ENCODE assay signal across 6 worm cellular contexts in the genomic region with DNA sequence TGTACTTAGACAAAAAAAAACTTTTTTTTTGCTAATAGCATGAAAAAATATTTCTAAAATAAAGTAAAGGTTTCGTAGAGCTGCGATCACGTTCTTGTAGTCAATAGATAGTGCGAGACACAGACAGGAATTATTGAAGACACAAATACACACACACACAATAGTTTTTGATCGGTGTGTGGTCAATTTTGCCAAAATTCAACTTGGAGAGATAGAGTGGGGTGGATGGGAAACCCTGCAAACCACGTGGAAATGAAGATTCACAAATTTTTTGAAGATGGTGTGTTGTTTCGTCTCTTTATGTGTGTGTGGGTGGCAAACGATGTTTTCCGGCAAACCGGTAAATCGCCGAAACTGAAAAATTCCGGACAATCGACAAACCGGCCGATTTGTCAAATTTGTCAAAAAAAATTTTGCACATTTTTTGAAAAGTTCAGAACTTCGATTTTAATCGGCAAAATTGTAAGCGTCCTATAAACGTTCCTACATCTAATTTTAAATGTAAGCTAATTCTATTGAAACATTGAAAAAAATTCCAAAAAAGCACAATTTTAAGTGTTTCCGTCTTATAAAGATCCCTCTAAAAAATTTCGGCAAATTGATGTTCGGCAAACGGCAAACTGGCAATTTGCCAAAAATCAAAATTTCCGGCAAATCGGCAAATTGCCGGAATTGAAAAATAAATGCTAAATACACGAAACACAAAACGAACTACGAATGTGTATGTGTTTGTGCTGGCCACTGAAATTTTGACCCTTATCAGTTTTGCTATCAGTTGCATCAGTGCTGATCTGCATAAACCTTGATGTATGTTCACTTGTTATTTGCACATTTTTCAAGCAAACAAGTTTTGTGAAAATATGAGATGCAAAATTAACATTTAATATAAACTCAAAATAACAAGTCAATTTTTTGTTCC.
TF ChIP-seq lines count a peak whose summit lies in the region.

No protein-coding gene starts in this region.

TF ChIP-seq in whole organism, L1 larva, 84 proteins besides CTCF, POLR2A, EP300 and RAD21:
- peak; percentile 78 for TF ChIP-seq nhr-85 (tag; lab: Kevin White, UChicago)
- peak; percentile 52 for TF ChIP-seq aha-1 (tag; optimal IDR thresholded peaks at IDR 0.05; lab: Kevin White, UChicago)
- TF ChIP-seq snpc-4 (tag; optimal IDR thresholded peaks at IDR 0.05; lab: Kevin White, UChicago): no peak
- peak; percentile 62 for TF ChIP-seq nhr-20 (tag; optimal IDR thresholded peaks at IDR 0.05; lab: Kevin White, UChicago)
- no peak for TF ChIP-seq ceh-8 (GFP tag; optimal IDR thresholded peaks at IDR 0.05; lab: Kevin White, UChicago)
- peak; percentile 61 for TF ChIP-seq elt-2 (tag; optimal IDR thresholded peaks at IDR 0.05; lab: Kevin White, UChicago)
- peak in 2 of 3 experiments; percentile 19 to 80 for TF ChIP-seq dpl-1 (GFP tag; optimal IDR thresholded peaks at IDR 0.05; lab: Kevin White, UChicago)
- TF ChIP-seq snu-23 (GFP tag; optimal IDR thresholded peaks at IDR 0.05; lab: Kevin White, UChicago): peak; percentile 36
- no peak for TF ChIP-seq grh-1 (GFP tag; IDR thresholded peaks at IDR 0.05; lab: Robert Waterston, UW)
- TF ChIP-seq lin-14 (GFP tag; optimal IDR thresholded peaks at IDR 0.05; lab: Kevin White, UChicago): peak; percentile 19
- no peak for TF ChIP-seq efl-1 (optimal IDR thresholded peaks at IDR 0.05; lab: Kevin White, UChicago)
- peak in 1 of 2 experiments; percentile 96 for TF ChIP-seq efl-1 (GFP tag; optimal IDR thresholded peaks at IDR 0.05 in 1 of 2; lab: Kevin White, UChicago)
TF ChIP-seq in whole organism, L1 larva: peak in this region for 8.

TF ChIP-seq in whole organism, L2 larva, 48 proteins besides CTCF, POLR2A, EP300 and RAD21:
- TF ChIP-seq gmeb-1 (tag; optimal IDR thresholded peaks at IDR 0.05; lab: Kevin White, UChicago) (peak; percentile 98), ztf-1 (GFP tag; conservative IDR thresholded peaks at IDR 0.05; lab: Robert Waterston, UW) (no peak), fos-1 (tag; optimal IDR thresholded peaks at IDR 0.05; lab: Kevin White, UChicago) (peak; percentile 18)

TF ChIP-seq in whole organism, L3 larva, 47 proteins besides CTCF, POLR2A, EP300 and RAD21:
- peak; percentile 30 for TF ChIP-seq pqm-1 (tag; optimal IDR thresholded peaks at IDR 0.05; lab: Kevin White, UChicago)
- no peak for TF ChIP-seq sea-2 (GFP tag; optimal IDR thresholded peaks at IDR 0.05; lab: Kevin White, UChicago)
- no peak for TF ChIP-seq jun-1 (tag; optimal IDR thresholded peaks at IDR 0.05; lab: Kevin White, UChicago)
- peak; percentile 69 for TF ChIP-seq elt-2 (tag; optimal IDR thresholded peaks at IDR 0.05; lab: Kevin White, UChicago)
- no peak for TF ChIP-seq ceh-82 (tag; optimal IDR thresholded peaks at IDR 0.05; lab: Kevin White, UChicago)
TF ChIP-seq in whole organism, L3 larva: peak in this region for 2.

TF ChIP-seq in whole organism, L4 larva, 104 proteins besides CTCF, POLR2A, EP300 and RAD21:
- TF ChIP-seq hlh-11 (tag; optimal IDR thresholded peaks at IDR 0.05; lab: Kevin White, UChicago): peak; percentile 4
- no peak for TF ChIP-seq nhr-77 (tag; optimal IDR thresholded peaks at IDR 0.05; lab: Kevin White, UChicago)
- TF ChIP-seq nhr-28 (tag; optimal IDR thresholded peaks at IDR 0.05; lab: Kevin White, UChicago): peak; percentile 87
- TF ChIP-seq daf-16 (GFP tag; optimal IDR thresholded peaks at IDR 0.05; lab: Kevin White, UChicago): no peak
- peak; percentile 90 for TF ChIP-seq daf-16 (tag; optimal IDR thresholded peaks at IDR 0.05; lab: Kevin White, UChicago)
- peak; percentile 97 for TF ChIP-seq aha-1 (tag; lab: Kevin White, UChicago)
- TF ChIP-seq pqm-1 (tag; optimal IDR thresholded peaks at IDR 0.05; lab: Kevin White, UChicago): peak; percentile 64
- no peak for TF ChIP-seq nhr-25 (tag; optimal IDR thresholded peaks at IDR 0.05; lab: Kevin White, UChicago; ENCODE audit: borderline replicate concordance, insufficient read depth)
- peak in 1 of 2 experiments; percentile 87 for TF ChIP-seq unc-62 (GFP tag; optimal IDR thresholded peaks at IDR 0.05 in 1 of 2; lab: Kevin White, UChicago)
- TF ChIP-seq unc-62 (tag; optimal IDR thresholded peaks at IDR 0.05; lab: Kevin White, UChicago): no peak
- TF ChIP-seq lin-1 (GFP tag; IDR thresholded peaks at IDR 0.05; lab: Robert Waterston, UW): no peak
- TF ChIP-seq dve-1 (tag; optimal IDR thresholded peaks at IDR 0.05; lab: Kevin White, UChicago; ENCODE audit: insufficient read depth): peak; percentile 28
- no peak for TF ChIP-seq F26F4.8 (GFP tag; conservative IDR thresholded peaks at IDR 0.05; lab: Robert Waterston, UW)
TF ChIP-seq in whole organism, L4 larva: peak in this region for 7.

TF ChIP-seq in whole organism, late embryonic, 69 proteins besides CTCF, POLR2A, EP300 and RAD21:
- TF ChIP-seq K02D7.2 (tag; optimal IDR thresholded peaks at IDR 0.05; lab: Kevin White, UChicago) (no peak), ceh-22 (tag; optimal IDR thresholded peaks at IDR 0.05; lab: Kevin White, UChicago) (no peak), lin-11 (tag; optimal IDR thresholded peaks at IDR 0.05; lab: Kevin White, UChicago) (no peak), rnt-1 (tag; optimal IDR thresholded peaks at IDR 0.05; lab: Kevin White, UChicago) (no peak), fkh-10 (GFP tag; optimal IDR thresholded peaks at IDR 0.05; lab: Kevin White, UChicago) (no peak), unc-55 (GFP tag; optimal IDR thresholded peaks at IDR 0.05; lab: Kevin White, UChicago) (no peak), elt-2 (tag; optimal IDR thresholded peaks at IDR 0.05; lab: Kevin White, UChicago) (peak; percentile 75)

TF ChIP-seq in whole organism, young adult, 124 proteins besides CTCF, POLR2A, EP300 and RAD21:
- TF ChIP-seq Y53G8AR.9 (GFP tag; conservative IDR thresholded peaks at IDR 0.05; lab: Robert Waterston, UW): no peak
- TF ChIP-seq hrde-1 (tag; optimal IDR thresholded peaks at IDR 0.05; lab: Kevin White, UChicago; ENCODE audit: borderline replicate concordance): no peak
- no peak for TF ChIP-seq sptf-2 (GFP tag; optimal IDR thresholded peaks at IDR 0.05; lab: Kevin White, UChicago)
- peak; percentile 26 for TF ChIP-seq nhr-80 (tag; optimal IDR thresholded peaks at IDR 0.05; lab: Kevin White, UChicago)
- no peak for TF ChIP-seq somi-1 (GFP tag; optimal IDR thresholded peaks at IDR 0.05; lab: Kevin White, UChicago)
- TF ChIP-seq lsy-27 (tag; optimal IDR thresholded peaks at IDR 0.05; lab: Kevin White, UChicago; ENCODE audit: borderline replicate concordance, insufficient read depth): no peak
- no peak for TF ChIP-seq lin-40 (tag; optimal IDR thresholded peaks at IDR 0.05; lab: Kevin White, UChicago)
- no peak for TF ChIP-seq ceh-91 (GFP tag; IDR thresholded peaks at IDR 0.05; lab: Robert Waterston, UW)
- TF ChIP-seq akir-1 (GFP tag; optimal IDR thresholded peaks at IDR 0.05; lab: Kevin White, UChicago): no peak
